Fruit fly (Drosophila melanogaster) Kc167 (cell line): ENCODE data around the gene SppL.

ENCODE experiments used
- Myc ChIP-seq: fragments of >200 bp; optimal IDR thresholded peaks from 2 replicates; lab custom pipeline; 2017; ENCODE audit warnings: missing external identifiers
- Sin3A ChIP-seq: fragments of >200 bp; optimal IDR thresholded peaks from 2 replicates; lab custom pipeline; 2018; ENCODE audit warnings: missing external identifiers
- h ChIP-seq: fragments of >200 bp; optimal IDR thresholded peaks from 3 replicates; lab custom pipeline; 2018; ENCODE audit warnings: missing external identifiers
- insv ChIP-seq: fragments of >200 bp; optimal IDR thresholded peaks from 3 replicates; lab custom pipeline; 2018; ENCODE audit warnings: missing external identifiers
- psq ChIP-seq: fragments of >200 bp; optimal IDR thresholded peaks from 2 replicates; lab custom pipeline; 2017; ENCODE audit warnings: missing external identifiers
- ttk ChIP-seq: sonication (Bioruptor generic); optimal IDR thresholded peaks from 2 replicates; lab custom pipeline; 2017; ENCODE audit warnings: missing external identifiers

SppL gene

dm6 chr3R:25883877-25884276, 2.1 kb downstream of the SppL start:
- TF ChIP-seq Myc (lab: Kevin White, UChicago) (no peak), Sin3A (lab: Kevin White, UChicago) (no peak), insv (lab: Kevin White, UChicago) (no peak), ttk (lab: Kevin White, UChicago) (no peak)

DNA sequence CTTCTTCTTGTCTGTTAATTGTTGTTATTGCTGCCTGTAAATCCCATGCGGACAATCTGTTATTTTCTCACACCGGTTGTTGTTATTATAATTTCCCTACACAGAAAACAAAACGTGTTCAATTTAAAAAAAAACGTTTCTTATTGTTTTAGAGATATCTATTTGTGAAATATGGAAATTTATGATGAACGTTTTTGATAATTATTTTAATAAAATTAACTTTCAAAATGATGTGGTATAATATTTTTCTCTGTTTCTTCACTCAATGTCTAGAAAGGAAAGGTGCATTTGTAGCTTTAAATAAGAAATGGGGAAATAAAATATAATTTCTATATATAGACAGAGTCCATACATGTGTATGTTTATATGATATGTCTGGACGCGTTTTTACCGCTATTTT, 2.5 kb downstream of the SppL start:
- TF ChIP-seq insv (lab: Kevin White, UChicago) (no peak), h (lab: Kevin White, UChicago) (no peak), psq (lab: Kevin White, UChicago) (no peak), ttk (lab: Kevin White, UChicago) (no peak), Myc (lab: Kevin White, UChicago) (no peak), Sin3A (lab: Kevin White, UChicago) (no peak)

- TF ChIP-seq ttk (lab: Kevin White, UChicago) (no peak), insv (lab: Kevin White, UChicago) (no peak), psq (lab: Kevin White, UChicago) (no peak), Sin3A (lab: Kevin White, UChicago) (no peak), h (lab: Kevin White, UChicago) (no peak), Myc (lab: Kevin White, UChicago) (no peak)
These were observed 3.4 kb downstream of the SppL start for dm6 chr3R:25885136-25885535.

DNA sequence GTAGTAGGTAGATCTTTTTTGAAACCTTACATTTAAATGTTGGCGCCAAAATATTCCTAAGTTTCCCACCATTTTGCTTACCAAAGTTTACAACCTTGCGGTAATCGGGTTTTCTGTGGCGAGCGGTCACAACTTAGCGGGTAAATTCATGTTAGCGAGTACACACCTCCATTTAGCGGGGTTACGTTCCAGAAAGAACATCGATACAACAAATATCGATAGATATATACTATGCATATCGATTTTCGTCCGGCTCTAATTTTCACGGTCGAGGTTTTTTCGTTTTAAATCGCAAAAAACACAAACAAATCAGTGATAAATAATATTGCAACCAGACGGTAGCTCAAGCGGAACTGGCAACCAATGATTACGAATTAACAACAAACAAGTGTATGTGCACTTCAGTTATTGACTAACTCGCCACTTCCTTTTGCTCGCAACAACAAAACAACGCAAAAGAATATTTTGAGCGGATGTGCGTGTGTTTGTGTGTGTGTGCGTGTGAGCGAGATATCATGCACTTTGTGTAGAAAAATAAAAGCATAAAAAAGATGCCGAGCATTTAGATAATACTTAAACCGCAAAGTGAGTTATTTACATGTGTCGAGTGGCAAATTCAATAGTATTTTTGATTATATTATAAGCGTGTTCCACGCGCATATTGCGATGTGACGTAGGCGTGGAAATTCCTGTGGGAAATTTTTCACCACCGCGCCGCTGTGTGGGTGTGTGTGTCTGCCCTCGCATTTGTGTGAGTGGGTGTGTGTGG, 6.7 kb downstream of the SppL start, which contains the start of gene Lnk:
Lnk (plus strand) TSS at position 236 of the 769 bp plus-strand sequence.
- TF ChIP-seq Sin3A (lab: Kevin White, UChicago) (no peak), psq (lab: Kevin White, UChicago) (no peak), Myc (lab: Kevin White, UChicago) (no peak), ttk (lab: Kevin White, UChicago) (no peak), insv (lab: Kevin White, UChicago) (no peak), h (lab: Kevin White, UChicago) (no peak)

DNA sequence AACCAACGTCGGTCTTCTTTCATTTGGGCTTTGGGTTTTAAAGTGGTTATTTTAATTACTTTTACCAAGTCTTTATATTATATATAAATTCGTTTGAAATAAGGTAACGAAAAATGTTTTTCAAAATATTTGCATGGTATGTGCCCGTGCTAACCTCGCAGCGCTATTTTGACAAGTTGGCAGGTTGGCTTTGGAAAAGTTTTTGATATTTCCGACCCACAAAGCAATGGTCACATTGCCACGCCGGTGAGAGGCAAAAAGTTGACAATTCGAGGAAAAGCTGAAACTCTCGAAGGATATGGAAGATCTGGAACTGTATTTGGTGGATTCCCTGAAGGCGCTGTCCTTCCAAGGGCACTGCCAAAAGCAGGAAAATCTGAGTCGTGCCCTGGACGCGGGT, 11.5 kb downstream of the SppL start, which contains the start of gene CG5913:
CG5913 (plus strand) TSS at position 224 of the 400 bp plus-strand sequence.
- TF ChIP-seq Sin3A (lab: Kevin White, UChicago) (no peak), ttk (lab: Kevin White, UChicago) (no peak), Myc (lab: Kevin White, UChicago) (no peak), psq (lab: Kevin White, UChicago) (no peak), h (lab: Kevin White, UChicago) (no peak), insv (lab: Kevin White, UChicago) (no peak)

- TF ChIP-seq Sin3A (lab: Kevin White, UChicago) = no peak
- no peak for TF ChIP-seq Myc (lab: Kevin White, UChicago)
- no peak for TF ChIP-seq ttk (lab: Kevin White, UChicago)
- no peak for TF ChIP-seq h (lab: Kevin White, UChicago)
- no peak for TF ChIP-seq insv (lab: Kevin White, UChicago)
- no peak for TF ChIP-seq psq (lab: Kevin White, UChicago)
These were observed 13.7 kb downstream of the SppL start, which contains the start of gene Sodq for dm6 chr3R:25895522-25895921. Gene Sodq, plus strand, starts transcription at chr3R:25895822.

DNA sequence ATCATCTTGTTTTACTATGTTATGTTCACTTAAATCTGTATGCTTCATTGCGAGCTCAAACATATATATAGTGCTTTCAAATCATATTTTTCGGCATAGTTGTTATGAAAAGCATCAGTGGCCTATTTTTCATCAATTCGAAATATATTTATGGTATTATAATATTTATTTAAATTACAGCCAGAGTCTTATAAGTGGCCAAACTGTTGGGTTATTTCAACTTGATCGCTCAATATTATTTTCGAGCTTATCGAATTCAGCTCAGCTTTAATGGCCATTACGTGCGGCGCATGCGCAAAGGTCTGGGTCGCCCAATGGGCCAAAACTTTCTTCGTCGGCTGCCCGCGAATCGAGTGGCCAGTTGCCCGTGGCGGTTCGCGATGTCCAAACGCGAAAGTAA, 15.4 kb downstream of the SppL start, which contains the start of gene Mco3:
Mco3 (plus strand) TSS at position 301 of the 400 bp plus-strand sequence.
- no peak for TF ChIP-seq h (lab: Kevin White, UChicago)
- no peak for TF ChIP-seq insv (lab: Kevin White, UChicago)
- no peak for TF ChIP-seq ttk (lab: Kevin White, UChicago)
- no peak for TF ChIP-seq Myc (lab: Kevin White, UChicago)
- no peak for TF ChIP-seq psq (lab: Kevin White, UChicago)
- TF ChIP-seq Sin3A (lab: Kevin White, UChicago) = no peak

DNA sequence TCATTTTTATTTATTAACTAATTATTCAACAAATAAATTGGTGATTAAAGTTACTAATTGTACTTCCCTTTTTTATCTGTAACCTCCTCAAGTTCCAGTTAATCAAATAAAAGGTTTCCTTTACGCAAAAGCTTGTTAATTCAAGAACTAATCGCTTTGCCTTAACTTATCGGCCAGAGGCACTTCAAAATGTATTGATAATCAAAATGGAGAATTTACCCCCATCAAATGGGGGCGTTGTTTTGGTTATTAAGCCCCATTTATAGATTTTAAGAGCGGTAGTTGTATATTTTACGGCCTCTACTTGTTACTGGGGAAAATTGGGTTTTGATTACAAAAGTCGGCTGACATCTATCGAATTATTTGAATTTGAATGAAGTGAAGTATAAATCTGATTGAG, 17.9 kb downstream of the SppL start, which contains the start of gene CG31091:
CG31091 (plus strand) TSS at position 214 of the 400 bp plus-strand sequence.
- TF ChIP-seq psq (lab: Kevin White, UChicago) (no peak), Sin3A (lab: Kevin White, UChicago) (no peak), h (lab: Kevin White, UChicago) (no peak), insv (lab: Kevin White, UChicago) (no peak), Myc (lab: Kevin White, UChicago) (no peak)

dm6 chr3R:25902343-25902742, 20.6 kb downstream of the SppL start, which contains the start of gene CG31089:
Gene CG31089, plus strand, starts transcription at chr3R:25902643.
- no peak for TF ChIP-seq Sin3A (lab: Kevin White, UChicago)
- TF ChIP-seq Myc (lab: Kevin White, UChicago) = no peak
- no peak for TF ChIP-seq insv (lab: Kevin White, UChicago)
- no peak for TF ChIP-seq psq (lab: Kevin White, UChicago)
- no peak for TF ChIP-seq h (lab: Kevin White, UChicago)
- TF ChIP-seq ttk (lab: Kevin White, UChicago) = no peak

DNA sequence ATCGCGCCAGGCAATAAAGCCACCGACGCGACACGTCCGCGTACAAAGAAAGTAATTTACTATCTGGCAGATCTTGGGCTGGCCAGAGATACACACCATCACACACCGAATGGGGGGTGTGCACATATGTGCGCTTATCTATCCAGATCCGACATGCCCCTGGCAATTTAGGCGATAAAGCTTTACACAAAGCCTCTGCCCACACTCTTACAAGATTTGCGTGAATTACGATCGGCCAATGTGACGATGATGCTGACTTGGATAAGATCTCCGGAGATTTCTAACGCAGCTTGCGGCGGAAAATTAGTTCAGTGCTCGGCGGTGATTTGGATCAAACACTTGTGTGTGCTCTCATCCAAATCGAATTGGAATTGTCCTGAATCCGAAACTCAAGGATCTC, 24.9 kb downstream of the SppL start, which contains the start of gene kumpel:
kumpel (plus strand) TSS at position 301 of the 400 bp plus-strand sequence.
- TF ChIP-seq Sin3A (lab: Kevin White, UChicago) (no peak), psq (lab: Kevin White, UChicago) (no peak), insv (lab: Kevin White, UChicago) (no peak), ttk (lab: Kevin White, UChicago) (no peak), Myc (lab: Kevin White, UChicago) (no peak), h (lab: Kevin White, UChicago) (no peak)

dm6 chr3R:25919912-25920311, 38.1 kb downstream of the SppL start:
- TF ChIP-seq Myc (lab: Kevin White, UChicago) (no peak), insv (lab: Kevin White, UChicago) (no peak), ttk (lab: Kevin White, UChicago) (no peak), Sin3A (lab: Kevin White, UChicago) (no peak), h (lab: Kevin White, UChicago) (no peak), psq (lab: Kevin White, UChicago) (no peak)
